Worm (Caenorhabditis elegans) whole organism, mixed stage, embryonic: ENCODE measurements around the gene C12D8.21.

Source experiments
- cnd-1 ChIP-seq: fragments of 200-800 bp; sonication (Bioruptor generic); optimal IDR thresholded peaks from 2 replicates; lab custom pipeline; 2018; ENCODE audit warnings: mild to moderate bottlenecking, missing genetic modification characterization, missing compliant biosample characterization
- elt-3 ChIP-seq: fragments of 150-350 bp; optimal IDR thresholded peaks from 2 replicates; lab custom pipeline; 2014; ENCODE audit warnings: missing biosample characterization, missing genetic modification characterization
- lin-13 ChIP-seq: fragments of 150-350 bp; optimal IDR thresholded peaks from 2 replicates; lab custom pipeline; 2014; ENCODE audit warnings: missing biosample characterization, missing genetic modification characterization
- nhr-12 ChIP-seq: fragments of 150-350 bp; optimal IDR thresholded peaks from 2 replicates; lab custom pipeline; 2014; ENCODE audit warnings: missing biosample characterization, missing genetic modification characterization
- nhr-237 ChIP-seq: fragments of 150-350 bp; optimal IDR thresholded peaks from 2 replicates; lab custom pipeline; 2014; ENCODE audit warnings: missing biosample characterization, missing genetic modification characterization
- snpc-4 ChIP-seq: fragments of 150-350 bp; optimal IDR thresholded peaks from 2 replicates; lab custom pipeline; 2014; ENCODE audit warnings: missing biosample characterization, missing genetic modification characterization
- unc-62 ChIP-seq: fragments of 150-350 bp; optimal IDR thresholded peaks from 2 replicates; lab custom pipeline; 2014; ENCODE audit warnings: missing biosample characterization, missing genetic modification reagents, missing genetic modification characterization
- ztf-11 ChIP-seq: fragments of 150-350 bp; optimal IDR thresholded peaks from 2 replicates; lab custom pipeline; 2014; ENCODE audit warnings: missing biosample characterization, missing genetic modification characterization

- TF ChIP-seq cnd-1 (tag; lab: Kevin White, UChicago) (no peak), ztf-11 (tag; lab: Kevin White, UChicago) (no peak), lin-13 (no peak), nhr-237 (tag; lab: Kevin White, UChicago) (no peak), snpc-4 (tag; lab: Kevin White, UChicago) (no peak), nhr-12 (tag; lab: Kevin White, UChicago) (no peak), unc-62 (no peak), elt-3 (tag; lab: Kevin White, UChicago) (no peak)
These were observed 24.0 kb upstream of the C12D8.21 start for ce11 chrV:10265019-10265418.
